Fruit fly (Drosophila melanogaster): ENCODE measurements around the gene vkg.
A peak's percentile ranks its signal among the peaks of the same experiment; 100 is the strongest.

The vkg gene

dm6 chr2L:4982098-4982646, 45.8 kb downstream of the vkg start:
- TF ChIP-seq CG11617 (GFP tag; optimal IDR thresholded peaks at IDR 0.05) (no peak), tj (GFP tag; optimal IDR thresholded peaks at IDR 0.05) (peak; percentile 41), CG12768 (GFP tag; optimal IDR thresholded peaks at IDR 0.05) (no peak), pad (GFP tag; optimal IDR thresholded peaks at IDR 0.05) (peak; percentile 9), bab1 (GFP tag; optimal IDR thresholded peaks at IDR 0.05) (no peak), CG33017 (tag; optimal IDR thresholded peaks at IDR 0.05) (no peak), kay (GFP tag; ENCODE audit: borderline replicate concordance) (no peak), Crg-1 (GFP tag; optimal IDR thresholded peaks at IDR 0.05) (no peak), ovo (GFP tag; optimal IDR thresholded peaks at IDR 0.05) (peak; percentile 86), Hr96 (GFP tag; optimal IDR thresholded peaks at IDR 0.05) (no peak), cnc (optimal IDR thresholded peaks at IDR 0.05) (no peak), CG5204 (GFP tag; optimal IDR thresholded peaks at IDR 0.05) (no peak), CG7101 (tag; optimal IDR thresholded peaks at IDR 0.05) (no peak), Clk (GFP tag; optimal IDR thresholded peaks at IDR 0.05) (no peak), cic (GFP tag; optimal IDR thresholded peaks at IDR 0.05) (no peak), CG14711 (tag; optimal IDR thresholded peaks at IDR 0.05) (no peak), CG7045 (GFP tag; optimal IDR thresholded peaks at IDR 0.05) (no peak), Mnt (GFP tag; optimal IDR thresholded peaks at IDR 0.05) (no peak)

dm6 chr2L:4981278-4981966, 46.6 kb downstream of the vkg start, which contains the start of the genes CG8892 and CG34126:
Gene CG8892, minus strand, starts transcription at chr2L:4981592.
Gene CG34126, plus strand, starts transcription at chr2L:4981614.
- TF ChIP-seq toe (GFP tag; optimal IDR thresholded peaks at IDR 0.05) (peak; percentile 99), Hr96 (GFP tag; optimal IDR thresholded peaks at IDR 0.05) (peak; percentile 96), CG1620 (GFP tag; optimal IDR thresholded peaks at IDR 0.05) (peak; percentile 99), pad (GFP tag; optimal IDR thresholded peaks at IDR 0.05) (peak; percentile 96), tj (GFP tag; optimal IDR thresholded peaks at IDR 0.05) (peak; percentile 90), Clk (GFP tag; optimal IDR thresholded peaks at IDR 0.05) (peak; percentile 99), Crg-1 (GFP tag; optimal IDR thresholded peaks at IDR 0.05) (peak; percentile 99), cic (GFP tag; optimal IDR thresholded peaks at IDR 0.05) (peak; percentile 89), kay (GFP tag; ENCODE audit: borderline replicate concordance) (no peak), cnc (optimal IDR thresholded peaks at IDR 0.05) (no peak), CG7101 (tag; optimal IDR thresholded peaks at IDR 0.05) (peak; percentile 98), bab1 (GFP tag; optimal IDR thresholded peaks at IDR 0.05) (peak; percentile 95), CG11617 (GFP tag; optimal IDR thresholded peaks at IDR 0.05) (peak; percentile 99), Mnt (GFP tag; optimal IDR thresholded peaks at IDR 0.05) (peak; percentile 97), CG7045 (GFP tag; optimal IDR thresholded peaks at IDR 0.05) (peak; percentile 97), CG5204 (GFP tag; optimal IDR thresholded peaks at IDR 0.05) (peak; percentile 98), CG14711 (tag; optimal IDR thresholded peaks at IDR 0.05) (peak; percentile 95), CG12768 (GFP tag; optimal IDR thresholded peaks at IDR 0.05) (peak; percentile 99), ovo (GFP tag; optimal IDR thresholded peaks at IDR 0.05) (peak; percentile 99), CG33017 (tag; optimal IDR thresholded peaks at IDR 0.05) (peak; percentile 96)

- TF ChIP-seq CG33017 (tag; optimal IDR thresholded peaks at IDR 0.05) (no peak), CG5204 (GFP tag; optimal IDR thresholded peaks at IDR 0.05) (no peak), ovo (GFP tag; optimal IDR thresholded peaks at IDR 0.05) (no peak), CG7101 (tag; optimal IDR thresholded peaks at IDR 0.05) (no peak), cnc (optimal IDR thresholded peaks at IDR 0.05) (no peak), bab1 (GFP tag; optimal IDR thresholded peaks at IDR 0.05) (peak; percentile 14), Mnt (GFP tag; optimal IDR thresholded peaks at IDR 0.05) (peak; percentile 51)
Observed at dm6 chr2L:4979138-4979537, 48.9 kb downstream of the vkg start, which contains the start of gene CG8891. Gene CG8891, minus strand, starts transcription at chr2L:4979379.

dm6 chr2L:4976988-4977551, 50.9 kb downstream of the vkg start, which contains the start of the genes Gmd and CG3792:
Gene Gmd, minus strand, starts transcription at chr2L:4977023.
Gene CG3792, plus strand, starts transcription at chr2L:4977312.
- TF ChIP-seq Clk (GFP tag; optimal IDR thresholded peaks at IDR 0.05), result peak; percentile 90
- TF ChIP-seq cic (GFP tag; optimal IDR thresholded peaks at IDR 0.05), result peak; percentile 84
- TF ChIP-seq kay (GFP tag; ENCODE audit: borderline replicate concordance), result no peak
- peak; percentile 92 for TF ChIP-seq Crg-1 (GFP tag; optimal IDR thresholded peaks at IDR 0.05)
- peak; percentile 86 for TF ChIP-seq pad (GFP tag; optimal IDR thresholded peaks at IDR 0.05)
- TF ChIP-seq ovo (GFP tag; optimal IDR thresholded peaks at IDR 0.05), result peak; percentile 83
- peak; percentile 93 for TF ChIP-seq CG7101 (tag; optimal IDR thresholded peaks at IDR 0.05)
- TF ChIP-seq Hr96 (GFP tag; optimal IDR thresholded peaks at IDR 0.05), result no peak
- TF ChIP-seq CG1620 (GFP tag; optimal IDR thresholded peaks at IDR 0.05), result peak; percentile 95
- TF ChIP-seq CG11617 (GFP tag; optimal IDR thresholded peaks at IDR 0.05), result peak; percentile 95
- TF ChIP-seq CG7045 (GFP tag; optimal IDR thresholded peaks at IDR 0.05), result peak; percentile 94
- TF ChIP-seq CG5204 (GFP tag; optimal IDR thresholded peaks at IDR 0.05), result no peak
- peak; percentile 96 for TF ChIP-seq CG12768 (GFP tag; optimal IDR thresholded peaks at IDR 0.05)
- TF ChIP-seq Mnt (GFP tag; optimal IDR thresholded peaks at IDR 0.05), result peak; percentile 86
- TF ChIP-seq CG33017 (tag; optimal IDR thresholded peaks at IDR 0.05), result peak; percentile 89
- TF ChIP-seq tj (GFP tag; optimal IDR thresholded peaks at IDR 0.05), result peak; percentile 95
- no peak for TF ChIP-seq toe (GFP tag; optimal IDR thresholded peaks at IDR 0.05)
- peak; percentile 89 for TF ChIP-seq CG14711 (tag; optimal IDR thresholded peaks at IDR 0.05)
- TF ChIP-seq bab1 (GFP tag; optimal IDR thresholded peaks at IDR 0.05), result peak; percentile 95
- TF ChIP-seq cnc (optimal IDR thresholded peaks at IDR 0.05), result no peak

dm6 chr2L:4973731-4974415, 54.1 kb downstream of the vkg start, which contains the start of gene mRpL28:
Gene mRpL28, plus strand, starts transcription at chr2L:4973976.
- TF ChIP-seq CG12768 (GFP tag; optimal IDR thresholded peaks at IDR 0.05) (no peak), Mnt (GFP tag; optimal IDR thresholded peaks at IDR 0.05) (peak; percentile 44), Hr96 (GFP tag; optimal IDR thresholded peaks at IDR 0.05) (no peak), kay (GFP tag; ENCODE audit: borderline replicate concordance) (no peak), Crg-1 (GFP tag; optimal IDR thresholded peaks at IDR 0.05) (no peak), Clk (GFP tag; optimal IDR thresholded peaks at IDR 0.05) (no peak), toe (GFP tag; optimal IDR thresholded peaks at IDR 0.05) (no peak), bab1 (GFP tag; optimal IDR thresholded peaks at IDR 0.05) (peak; percentile 65), CG14711 (tag; optimal IDR thresholded peaks at IDR 0.05) (peak; percentile 94), CG33017 (tag; optimal IDR thresholded peaks at IDR 0.05) (no peak), CG5204 (GFP tag; optimal IDR thresholded peaks at IDR 0.05) (no peak), CG7101 (tag; optimal IDR thresholded peaks at IDR 0.05) (peak; percentile 15), pad (GFP tag; optimal IDR thresholded peaks at IDR 0.05) (no peak), CG1620 (GFP tag; optimal IDR thresholded peaks at IDR 0.05) (no peak), tj (GFP tag; optimal IDR thresholded peaks at IDR 0.05) (peak; percentile 2), CG7045 (GFP tag; optimal IDR thresholded peaks at IDR 0.05) (no peak), cic (GFP tag; optimal IDR thresholded peaks at IDR 0.05) (no peak), cnc (optimal IDR thresholded peaks at IDR 0.05) (no peak), CG11617 (GFP tag; optimal IDR thresholded peaks at IDR 0.05) (peak; percentile 11), ovo (GFP tag; optimal IDR thresholded peaks at IDR 0.05) (no peak)

All from whole organism, adult.